Worm (Caenorhabditis elegans) whole organism, L2 larva: ENCODE data around the gene ztf-1.

Experiments used
- C34F6.9 ChIP-seq: fragments of 150-350 bp; optimal IDR thresholded peaks from 2 replicates; lab custom pipeline; 2014; ENCODE audit warnings: missing biosample characterization, missing genetic modification characterization
- R02D3.7 ChIP-seq: fragments of 150-350 bp; optimal IDR thresholded peaks from 2 replicates; lab custom pipeline; 2014; ENCODE audit warnings: missing biosample characterization, missing genetic modification characterization
- ZK546.5 ChIP-seq: sonication (generic microtip); optimal IDR thresholded peaks from 2 replicates; lab custom pipeline; 2017; ENCODE audit warnings: missing biosample characterization, missing genetic modification characterization
- aly-2 ChIP-seq: fragments of 150-350 bp; optimal IDR thresholded peaks from 2 replicates; lab custom pipeline; 2014; ENCODE audit warnings: missing biosample characterization, missing genetic modification characterization
- ama-1 ChIP-seq: fragments of 150-350 bp; optimal IDR thresholded peaks from 2 replicates; lab custom pipeline; 2018; ENCODE audit warnings: inconsistent platforms
- blmp-1 ChIP-seq: sonication (generic microtip); optimal IDR thresholded peaks from 2 replicates; lab custom pipeline; 2017; ENCODE audit warnings: missing genetic modification characterization, mild to moderate bottlenecking, missing compliant biosample characterization, antibody characterized with exemption, moderate library complexity; ENCODE audit not compliant: insufficient read depth
- ceh-16 ChIP-seq: fragments of 150-350 bp; optimal IDR thresholded peaks from 2 replicates; lab custom pipeline; 2014; ENCODE audit warnings: missing biosample characterization, missing genetic modification characterization
- ceh-82 ChIP-seq: fragments of 150-350 bp; optimal IDR thresholded peaks from 2 replicates; lab custom pipeline; 2014; ENCODE audit warnings: missing biosample characterization, missing genetic modification characterization
- crh-2 ChIP-seq: sonication (generic microtip); optimal IDR thresholded peaks from 2 replicates; lab custom pipeline; 2017; ENCODE audit warnings: missing biosample characterization, missing genetic modification characterization
- dmd-4 ChIP-seq: sonication (generic microtip); optimal IDR thresholded peaks from 2 replicates; lab custom pipeline; 2017; ENCODE audit warnings: missing biosample characterization, missing genetic modification characterization
- egl-27 ChIP-seq: sonication (generic microtip); optimal IDR thresholded peaks from 3 replicates; lab custom pipeline; 2017; ENCODE audit warnings: missing biosample characterization, missing genetic modification reagents, missing genetic modification characterization
- elt-1 ChIP-seq: fragments of 150-350 bp; optimal IDR thresholded peaks from 2 replicates; lab custom pipeline; 2014; ENCODE audit warnings: missing biosample characterization, missing genetic modification characterization
- elt-3 ChIP-seq: sonication (generic microtip); optimal IDR thresholded peaks from 2 replicates; lab custom pipeline; 2017; ENCODE audit warnings: missing biosample characterization, missing genetic modification characterization
- fos-1 ChIP-seq: fragments of 150-350 bp; optimal IDR thresholded peaks from 2 replicates; lab custom pipeline; 2014; ENCODE audit warnings: missing biosample characterization, missing genetic modification characterization
- gmeb-1 ChIP-seq: fragments of 150-350 bp; optimal IDR thresholded peaks from 2 replicates; lab custom pipeline; 2014; ENCODE audit warnings: missing biosample characterization, missing genetic modification characterization
- lin-13 ChIP-seq: fragments of 150-350 bp; optimal IDR thresholded peaks from 2 replicates; lab custom pipeline; 2014; ENCODE audit warnings: missing biosample characterization, missing genetic modification reagents, missing genetic modification characterization
- lin-39 ChIP-seq: fragments of 150-350 bp; optimal IDR thresholded peaks from 2 replicates; lab custom pipeline; 2014; ENCODE audit warnings: missing biosample characterization, missing genetic modification reagents, missing genetic modification characterization
- lsy-2 ChIP-seq, 2 experiments: fragments of 150-350 bp in 1 of 2; sonication (generic microtip) in 1 of 2; optimal IDR thresholded peaks; 2 replicates each; lab custom pipeline; 2014 to 2017; ENCODE audit warnings: missing biosample characterization in 2 of 2, missing genetic modification characterization in 2 of 2
- mab-5 ChIP-seq: fragments of 150-350 bp; optimal IDR thresholded peaks from 2 replicates; lab custom pipeline; 2014; ENCODE audit warnings: missing biosample characterization, missing genetic modification characterization
- mbf-1 ChIP-seq: sonication (generic microtip); optimal IDR thresholded peaks from 2 replicates; lab custom pipeline; 2017; ENCODE audit warnings: missing biosample characterization, missing genetic modification characterization
- mdl-1 ChIP-seq, 2 experiments: fragments of 150-350 bp in 1 of 2; sonication (generic microtip) in 1 of 2; optimal IDR thresholded peaks; 2 replicates each; lab custom pipeline; 2017; ENCODE audit warnings: missing biosample characterization in 2 of 2, missing genetic modification characterization in 2 of 2
- nhr-10 ChIP-seq: sonication (generic microtip); optimal IDR thresholded peaks from 2 replicates; lab custom pipeline; 2017; ENCODE audit warnings: missing biosample characterization, missing genetic modification characterization
- nhr-129 ChIP-seq: fragments of 150-350 bp; optimal IDR thresholded peaks from 2 replicates; lab custom pipeline; 2014; ENCODE audit warnings: missing biosample characterization, missing genetic modification characterization
- nhr-21 ChIP-seq: fragments of 150-350 bp; optimal IDR thresholded peaks from 2 replicates; lab custom pipeline; 2014; ENCODE audit warnings: missing biosample characterization, missing genetic modification characterization
- nhr-23 ChIP-seq: fragments of 150-350 bp; optimal IDR thresholded peaks from 2 replicates; lab custom pipeline; 2014; ENCODE audit warnings: missing biosample characterization, missing genetic modification reagents, missing genetic modification characterization
- nhr-237 ChIP-seq: fragments of 150-350 bp; optimal IDR thresholded peaks from 2 replicates; lab custom pipeline; 2014; ENCODE audit warnings: missing biosample characterization, missing genetic modification characterization
- nhr-77 ChIP-seq: fragments of 150-350 bp; optimal IDR thresholded peaks from 2 replicates; lab custom pipeline; 2014; ENCODE audit warnings: missing biosample characterization, missing genetic modification characterization
- peb-1 ChIP-seq: fragments of 150-350 bp; optimal IDR thresholded peaks from 2 replicates; lab custom pipeline; 2014; ENCODE audit warnings: missing biosample characterization, missing genetic modification characterization
- sem-4 ChIP-seq: fragments of 150-350 bp; optimal IDR thresholded peaks from 2 replicates; lab custom pipeline; 2014; ENCODE audit warnings: missing biosample characterization, missing genetic modification reagents, missing genetic modification characterization
- skn-1 ChIP-seq: sonication (generic microtip); optimal IDR thresholded peaks from 2 replicates; lab custom pipeline; 2017; ENCODE audit warnings: missing biosample characterization, missing genetic modification characterization
- sma-9 ChIP-seq, 2 experiments: fragments of 150-350 bp in 1 of 2; sonication (generic microtip) in 1 of 2; optimal IDR thresholded peaks; 2 replicates each; lab custom pipeline; 2014 to 2016; ENCODE audit warnings: missing genetic modification characterization in 2 of 2, mild to moderate bottlenecking in 1 of 2, missing biosample characterization in 1 of 2, missing compliant biosample characterization in 1 of 2, missing genetic modification reagents in 1 of 2, moderate library complexity in 1 of 2
- unc-55 ChIP-seq: fragments of 150-350 bp; sonication (generic microtip); optimal IDR thresholded peaks from 3 replicates; lab custom pipeline; 2014; ENCODE audit warnings: missing biosample characterization, missing genetic modification reagents, missing genetic modification characterization
- unc-62 ChIP-seq: fragments of 150-350 bp; optimal IDR thresholded peaks from 2 replicates; lab custom pipeline; 2014; ENCODE audit warnings: missing biosample characterization, missing genetic modification reagents, missing genetic modification characterization
- zag-1 ChIP-seq: fragments of 150-350 bp; optimal IDR thresholded peaks from 2 replicates; lab custom pipeline; 2014; ENCODE audit warnings: missing biosample characterization, missing genetic modification characterization
- ztf-1 ChIP-seq: fragments of 200-800 bp; sonication (Bioruptor generic); conservative IDR thresholded peaks from 2 replicates; pipeline ENCODE4 v1.3.6; 2022; ENCODE audit warnings: missing genetic modification characterization, missing compliant biosample characterization
- ztf-4 ChIP-seq: fragments of 150-350 bp; optimal IDR thresholded peaks from 2 replicates; lab custom pipeline; 2014; ENCODE audit warnings: missing biosample characterization, missing genetic modification characterization

The ztf-1 gene

ce11 chrIII:8766467-8766866 lies 25.7 kb downstream of the ztf-1 start:
- no peak for TF ChIP-seq skn-1 (tag; lab: Kevin White, UChicago)
- TF ChIP-seq zag-1 (tag; lab: Kevin White, UChicago), result no peak
- TF ChIP-seq dmd-4 (tag; lab: Kevin White, UChicago), result no peak
- TF ChIP-seq mab-5 (tag; lab: Kevin White, UChicago), result no peak
- TF ChIP-seq fos-1 (tag; lab: Kevin White, UChicago), result no peak
- TF ChIP-seq C34F6.9, result no peak
- TF ChIP-seq ZK546.5 (tag; lab: Kevin White, UChicago), result no peak
- no peak for TF ChIP-seq unc-55 (GFP tag; lab: Kevin White, UChicago)
- TF ChIP-seq nhr-77 (tag; lab: Kevin White, UChicago), result no peak

ce11 chrIII:8765030-8765429 lies 27.1 kb downstream of the ztf-1 start:
- TF ChIP-seq elt-3 (tag; lab: Kevin White, UChicago), result no peak
- TF ChIP-seq mdl-1 (tag; optimal IDR thresholded peaks at IDR 0.05; lab: Kevin White, UChicago), result no peak
- no peak for TF ChIP-seq lin-13 (GFP tag; lab: Kevin White, UChicago)
- no peak for TF ChIP-seq gmeb-1 (tag; lab: Kevin White, UChicago)
- TF ChIP-seq lin-39 (tag; lab: Kevin White, UChicago), result no peak
- TF ChIP-seq sma-9 (GFP tag; optimal IDR thresholded peaks at IDR 0.05; lab: Kevin White, UChicago), result no peak
- TF ChIP-seq sma-9 (tag; optimal IDR thresholded peaks at IDR 0.05; lab: Kevin White, UChicago), result no peak
- TF ChIP-seq ceh-82 (tag; lab: Kevin White, UChicago), result no peak
- TF ChIP-seq nhr-237, result no peak

- TF ChIP-seq nhr-21 (tag; lab: Kevin White, UChicago), result no peak
- TF ChIP-seq, all 48 proteins: peak for 0
Observed at ce11 chrIII:8763111-8763510, 29.0 kb downstream of the ztf-1 start.

- TF ChIP-seq sem-4 (tag; lab: Kevin White, UChicago) (no peak), blmp-1 (tag; lab: Kevin White, UChicago) (no peak), mbf-1 (tag; lab: Kevin White, UChicago) (no peak), elt-1 (tag; lab: Kevin White, UChicago) (no peak), aly-2 (tag; lab: Kevin White, UChicago) (no peak), ZK546.5 (tag; lab: Kevin White, UChicago) (no peak), fos-1 (tag; lab: Kevin White, UChicago) (no peak), ama-1 (no peak), gmeb-1 (tag; lab: Kevin White, UChicago) (no peak), elt-3 (tag; lab: Kevin White, UChicago) (no peak), crh-2 (tag; lab: Kevin White, UChicago) (no peak), lin-39 (tag; lab: Kevin White, UChicago) (no peak), ztf-1 (no peak), nhr-10 (tag; lab: Kevin White, UChicago) (no peak), ceh-82 (tag; lab: Kevin White, UChicago) (no peak), peb-1 (tag; lab: Kevin White, UChicago) (no peak), nhr-237 (no peak), egl-27 (tag; lab: Kevin White, UChicago) (no peak), unc-62 (GFP tag; lab: Kevin White, UChicago) (no peak), ceh-16 (no peak)
Observed at ce11 chrIII:8762016-8762415, 30.1 kb downstream of the ztf-1 start.

- TF ChIP-seq nhr-129 (tag; lab: Kevin White, UChicago) (peak; percentile 5), zag-1 (tag; lab: Kevin White, UChicago) (no peak)
Observed at ce11 chrIII:8761040-8761654, 31.0 kb downstream of the ztf-1 start, which contains the start of gene aak-1. Gene aak-1 (minus strand): TSS chrIII:8761090.

- TF ChIP-seq ceh-82 (tag; lab: Kevin White, UChicago) (no peak), R02D3.7 (tag; lab: Kevin White, UChicago) (peak; percentile 34), C34F6.9 (peak; percentile 36), nhr-129 (tag; lab: Kevin White, UChicago) (peak; percentile 30), nhr-23 (tag; lab: Kevin White, UChicago) (no peak), gmeb-1 (tag; lab: Kevin White, UChicago) (peak; percentile 9), ztf-4 (tag; lab: Kevin White, UChicago) (no peak), ama-1 (no peak), unc-55 (GFP tag; lab: Kevin White, UChicago) (peak; percentile 31), lsy-2 (tag; optimal IDR thresholded peaks at IDR 0.05; lab: Kevin White, UChicago) (peak in 1 of 2 experiments; percentile 25)
- TF ChIP-seq, all 48 proteins: peak for 6
Observed at ce11 chrIII:8754682-8755081, 37.5 kb downstream of the ztf-1 start, which contains the start of gene tomm-70. Gene tomm-70 (minus strand): TSS chrIII:8754750.
